Fruit fly (Drosophila melanogaster) whole organism: ENCODE data around the gene CG11037.

ENCODE experiments used
- CG8478 ChIP-seq: fragments of >200 bp; optimal IDR thresholded peaks from 2 replicates; lab custom pipeline; 2018; ENCODE audit warnings: inconsistent platforms
- EcR ChIP-seq, 2 experiments: fragments of >200 bp; optimal IDR thresholded peaks; 2 replicates each; lab custom pipeline; 2017; ENCODE audit warnings: missing biosample characterization in 2 of 2, missing genetic modification characterization in 2 of 2, missing genetic modification reagents in 2 of 2
- pan ChIP-seq: fragments of >200 bp; optimal IDR thresholded peaks from 2 replicates; lab custom pipeline; 2017
- psq ChIP-seq: fragments of >200 bp; optimal IDR thresholded peaks from 2 replicates; lab custom pipeline; 2017
- usp ChIP-seq: fragments of >200 bp; optimal IDR thresholded peaks from 2 replicates; lab custom pipeline; 2017; ENCODE audit warnings: missing biosample characterization, missing genetic modification characterization, mixed read lengths

dm6 chr3L:21009405-21010120 lies 48.4 kb upstream of the CG11037 start:
- TF ChIP-seq usp (GFP tag; lab: Kevin White, UChicago) (no peak), psq (lab: Kevin White, UChicago) (no peak), pan (no peak), EcR (GFP tag; optimal IDR thresholded peaks at IDR 0.05; lab: Kevin White, UChicago) (no peak), CG8478 (lab: Kevin White, UChicago) (no peak)
